Fruit fly (Drosophila melanogaster) whole organism, embryonic: ENCODE measurements around the gene cnir.

Experiments
- Aef1 ChIP-seq: fragments of 200-800 bp; sonication (Bioruptor generic); IDR thresholded peaks from 3 replicates; pipeline ENCODE4 v1.3.6; 2022; ENCODE audit warnings: missing biosample characterization, missing genetic modification characterization
- Awh ChIP-seq: fragments of 200-800 bp; sonication (Bioruptor generic); IDR thresholded peaks from 2 replicates; pipeline ENCODE4, ENCODE4 v1.3.6; 2022; ENCODE audit warnings: missing biosample characterization, missing genetic modification characterization
- Bgb ChIP-seq: fragments of 200-800 bp; sonication (Bioruptor generic); IDR thresholded peaks from 2 replicates; pipeline ENCODE4 v1.3.6; 2022; ENCODE audit warnings: missing biosample characterization, missing genetic modification characterization; ENCODE audit not compliant: partially characterized antibody
- CG10462 ChIP-seq: fragments of 200-800 bp; sonication (Bioruptor generic); optimal IDR thresholded peaks from 2 replicates; lab custom pipeline; 2016; ENCODE audit warnings: missing biosample characterization, missing genetic modification characterization
- CG10565 ChIP-seq: fragments of 200-800 bp; sonication (Bioruptor generic); optimal IDR thresholded peaks from 3 replicates; lab custom pipeline; 2016; ENCODE audit warnings: missing biosample characterization, mild to moderate bottlenecking, missing genetic modification characterization
- CG12659 ChIP-seq: fragments of 200-800 bp; sonication (Bioruptor generic); optimal IDR thresholded peaks from 3 replicates; lab custom pipeline; 2017; ENCODE audit warnings: mild to moderate bottlenecking, missing biosample characterization, missing genetic modification reagents, missing genetic modification characterization
- CG14667 ChIP-seq: fragments of 200-800 bp; sonication (Bioruptor generic); IDR thresholded peaks from 2 replicates; pipeline ENCODE4 v1.3.6; 2022; ENCODE audit warnings: missing biosample characterization, missing genetic modification characterization
- CG14710 ChIP-seq: fragments of 200-800 bp; sonication (Bioruptor generic); optimal IDR thresholded peaks from 3 replicates; lab custom pipeline; 2019; ENCODE audit warnings: missing biosample characterization, mild to moderate bottlenecking, missing genetic modification characterization, moderate library complexity
- CG15011 ChIP-seq: fragments of 200-800 bp; sonication (Bioruptor generic); optimal IDR thresholded peaks from 3 replicates; lab custom pipeline; 2018; ENCODE audit warnings: missing biosample characterization, mild to moderate bottlenecking, missing genetic modification characterization
- CG15073 ChIP-seq: fragments of 200-800 bp; sonication (Bioruptor generic); optimal IDR thresholded peaks from 2 replicates; lab custom pipeline; 2016; ENCODE audit warnings: missing biosample characterization, missing genetic modification characterization
- CG15269 ChIP-seq: fragments of 200-800 bp; sonication (Bioruptor generic); optimal IDR thresholded peaks from 2 replicates; lab custom pipeline; 2018; ENCODE audit warnings: missing biosample characterization, mild to moderate bottlenecking, missing genetic modification characterization, moderate library complexity
- CG1602 ChIP-seq: fragments of 200-800 bp; sonication (Bioruptor generic); optimal IDR thresholded peaks from 3 replicates; lab custom pipeline; 2016; ENCODE audit warnings: missing biosample characterization, missing genetic modification characterization
- CG16815 ChIP-seq: fragments of 200-800 bp; sonication (Bioruptor generic); optimal IDR thresholded peaks from 3 replicates; lab custom pipeline; 2017; ENCODE audit warnings: missing biosample characterization, mild to moderate bottlenecking, missing genetic modification characterization
- CG17802 ChIP-seq: fragments of 200-800 bp; sonication (Bioruptor generic); optimal IDR thresholded peaks from 2 replicates; lab custom pipeline; 2018; ENCODE audit warnings: missing biosample characterization, mild to moderate bottlenecking, missing genetic modification characterization, moderate library complexity
- CG4282 ChIP-seq: fragments of 200-800 bp; sonication (Bioruptor generic); optimal IDR thresholded peaks from 2 replicates; lab custom pipeline; 2016; ENCODE audit warnings: missing biosample characterization, missing genetic modification characterization
- CG43689 ChIP-seq: fragments of 200-800 bp; sonication (Bioruptor generic); IDR thresholded peaks from 2 replicates; pipeline ENCODE4 v1.3.6; 2022; ENCODE audit warnings: missing biosample characterization, missing genetic modification characterization
- CG5180 ChIP-seq: fragments of 200-800 bp; sonication (Bioruptor generic); optimal IDR thresholded peaks from 3 replicates; lab custom pipeline; 2017; ENCODE audit warnings: missing biosample characterization, missing genetic modification characterization, mild to moderate bottlenecking, moderate library complexity, missing genetic modification reagents
- CoRest ChIP-seq: fragments of 200-800 bp; sonication (Bioruptor generic); optimal IDR thresholded peaks from 3 replicates; lab custom pipeline; 2018; ENCODE audit warnings: missing biosample characterization, mild to moderate bottlenecking, missing genetic modification characterization, moderate library complexity
- Dip2 ChIP-seq: fragments of 200-800 bp; sonication (Bioruptor generic); IDR thresholded peaks from 2 replicates; pipeline ENCODE4 v1.3.6; 2022; ENCODE audit warnings: missing biosample characterization, missing genetic modification characterization
- Dll ChIP-seq: fragments of 200-800 bp; sonication (Bioruptor generic); IDR thresholded peaks from 4 replicates; pipeline ENCODE4 v1.3.6; 2022; ENCODE audit warnings: missing biosample characterization, missing genetic modification characterization; ENCODE audit not compliant: partially characterized antibody
- GATAe ChIP-seq: fragments of 200-800 bp; sonication (Bioruptor generic); conservative IDR thresholded peaks from 2 replicates; pipeline ENCODE4 v1.3.6; 2022; ENCODE audit warnings: missing biosample characterization, missing genetic modification characterization
- Gug ChIP-seq: fragments of 200-800 bp; sonication (Bioruptor generic); IDR thresholded peaks from 4 replicates; pipeline ENCODE4 v1.3.6; 2022; ENCODE audit warnings: missing biosample characterization, missing genetic modification characterization
- HLH54F ChIP-seq: fragments of 200-800 bp; sonication (Bioruptor generic); optimal IDR thresholded peaks from 3 replicates; lab custom pipeline; 2016; ENCODE audit warnings: missing biosample characterization, missing genetic modification characterization
- HLHmδ ChIP-seq: fragments of 200-800 bp; sonication (Bioruptor generic); optimal IDR thresholded peaks from 2 replicates; lab custom pipeline; 2018; ENCODE audit warnings: missing biosample characterization, mild to moderate bottlenecking, missing genetic modification characterization, moderate library complexity
- Hey ChIP-seq: fragments of 200-800 bp; sonication (Bioruptor generic); optimal IDR thresholded peaks from 3 replicates; lab custom pipeline; 2018; ENCODE audit warnings: missing biosample characterization, mild to moderate bottlenecking, missing genetic modification characterization
- Mad ChIP-seq: fragments of 200-800 bp; sonication (Bioruptor generic); optimal IDR thresholded peaks from 2 replicates; lab custom pipeline; 2016; ENCODE audit warnings: missing biosample characterization, missing genetic modification characterization
- Mes4 ChIP-seq: fragments of 200-800 bp; sonication (Bioruptor generic); optimal IDR thresholded peaks from 2 replicates; lab custom pipeline; 2016; ENCODE audit warnings: missing biosample characterization, missing genetic modification characterization
- Oaz ChIP-seq: fragments of 200-800 bp; sonication (Bioruptor generic); IDR thresholded peaks from 2 replicates; pipeline ENCODE4 v1.3.6; 2022; ENCODE audit warnings: missing biosample characterization, missing genetic modification characterization
- Ravus ChIP-seq: fragments of 200-800 bp; sonication (Bioruptor generic); IDR thresholded peaks from 2 replicates; pipeline ENCODE4 v1.3.6; 2022; ENCODE audit warnings: missing biosample characterization, missing genetic modification characterization
- Rfx ChIP-seq: fragments of 200-800 bp; sonication (Bioruptor generic); IDR thresholded peaks from 2 replicates; pipeline ENCODE4 v1.3.6; 2022; ENCODE audit warnings: missing biosample characterization, missing genetic modification characterization
- Sin3A ChIP-seq: fragments of >200 bp; optimal IDR thresholded peaks from 2 replicates; lab custom pipeline; 2018
- Sry-δ ChIP-seq: fragments of 200-800 bp; sonication (Bioruptor generic); optimal IDR thresholded peaks from 2 replicates; lab custom pipeline; 2016; ENCODE audit warnings: missing biosample characterization, missing genetic modification characterization
- Xbp1 ChIP-seq: fragments of 200-800 bp; sonication (Bioruptor generic); optimal IDR thresholded peaks from 3 replicates; lab custom pipeline; 2016; ENCODE audit warnings: missing biosample characterization, mild to moderate bottlenecking, missing genetic modification characterization
- aop ChIP-seq: fragments of 200-800 bp; sonication (Bioruptor generic); IDR thresholded peaks from 2 replicates; pipeline ENCODE4 v1.3.6; 2022; ENCODE audit warnings: missing biosample characterization, missing genetic modification characterization
- bowl ChIP-seq: fragments of 200-800 bp; sonication (Bioruptor generic); IDR thresholded peaks from 2 replicates; pipeline ENCODE4 v1.3.6; 2022; ENCODE audit warnings: missing biosample characterization, missing genetic modification characterization
- bsh ChIP-seq, 2 experiments: fragments of 200-800 bp; sonication (Bioruptor generic); optimal IDR thresholded peaks; 2 replicates each; lab custom pipeline; 2017 to 2018; ENCODE audit warnings: mild to moderate bottlenecking in 2 of 2, missing biosample characterization in 2 of 2, missing genetic modification characterization in 2 of 2, moderate library complexity in 1 of 2
- corto ChIP-seq: fragments of 200-800 bp; sonication (Bioruptor generic); optimal IDR thresholded peaks from 2 replicates; lab custom pipeline; 2016; ENCODE audit warnings: missing biosample characterization, mild to moderate bottlenecking, missing genetic modification characterization, moderate library complexity
- da ChIP-seq: fragments of 200-800 bp; sonication (Bioruptor generic); optimal IDR thresholded peaks from 2 replicates; lab custom pipeline; 2016; ENCODE audit warnings: missing biosample characterization, missing genetic modification characterization
- dimm ChIP-seq: fragments of 200-800 bp; sonication (Bioruptor generic); IDR thresholded peaks from 2 replicates; pipeline ENCODE4 v1.3.6; 2022; ENCODE audit warnings: missing biosample characterization, missing genetic modification characterization
- dysf ChIP-seq: fragments of 200-800 bp; sonication (Bioruptor generic); IDR thresholded peaks from 3 replicates; pipeline ENCODE4 v1.3.6; 2022; ENCODE audit warnings: missing biosample characterization, missing genetic modification characterization
- inv ChIP-seq: fragments of 200-800 bp; sonication (Bioruptor generic); IDR thresholded peaks from 2 replicates; pipeline ENCODE4 v1.3.6; 2022; ENCODE audit warnings: missing biosample characterization, missing genetic modification characterization; ENCODE audit not compliant: partially characterized antibody
- lab ChIP-seq: fragments of 200-800 bp; sonication (Bioruptor generic); optimal IDR thresholded peaks from 3 replicates; lab custom pipeline; 2017; ENCODE audit warnings: missing biosample characterization, missing genetic modification characterization, mild to moderate bottlenecking, moderate library complexity, missing genetic modification reagents
- lilli ChIP-seq: fragments of 200-800 bp; sonication (Bioruptor generic); optimal IDR thresholded peaks from 3 replicates; lab custom pipeline; 2016; ENCODE audit warnings: missing biosample characterization, missing genetic modification characterization
- nerfin-1 ChIP-seq: fragments of 200-800 bp; sonication (Bioruptor generic); optimal IDR thresholded peaks from 3 replicates; lab custom pipeline; 2019; ENCODE audit warnings: missing biosample characterization, mild to moderate bottlenecking, missing genetic modification characterization, moderate library complexity
- peb ChIP-seq: fragments of 200-800 bp; sonication (Bioruptor generic); IDR thresholded peaks from 2 replicates; pipeline ENCODE4 v1.3.6; 2022; ENCODE audit warnings: missing biosample characterization, missing genetic modification characterization
- psq ChIP-seq: fragments of 200-800 bp; sonication (Bioruptor generic); optimal IDR thresholded peaks from 2 replicates; lab custom pipeline; 2017; ENCODE audit warnings: missing biosample characterization, missing genetic modification characterization
- row ChIP-seq: fragments of 200-800 bp; sonication (Bioruptor generic); IDR thresholded peaks from 3 replicates; pipeline ENCODE4 v1.3.6; 2022; ENCODE audit warnings: missing biosample characterization, missing genetic modification characterization
- salm ChIP-seq: fragments of 200-800 bp; sonication (Bioruptor generic); optimal IDR thresholded peaks from 2 replicates; lab custom pipeline; 2018; ENCODE audit warnings: missing biosample characterization, mild to moderate bottlenecking, missing genetic modification characterization
- tna ChIP-seq: fragments of 200-800 bp; sonication (Bioruptor generic); IDR thresholded peaks from 2 replicates; pipeline ENCODE4 v1.3.6; 2022; ENCODE audit warnings: missing biosample characterization, missing genetic modification characterization; ENCODE audit not compliant: partially characterized antibody
- zf30C ChIP-seq: fragments of 200-800 bp; sonication (Bioruptor generic); optimal IDR thresholded peaks from 3 replicates; lab custom pipeline; 2018; ENCODE audit warnings: missing biosample characterization, mild to moderate bottlenecking, missing genetic modification characterization

cnir gene

dm6 chr2L:3058772-3059623, 19.4 kb upstream of the cnir start (continued):
- TF ChIP-seq Sry-δ (GFP tag; lab: Kevin White, UChicago) (no peak), bowl (no peak), CG14667 (GFP tag; lab: Robert Waterston, UW) (no peak), Sin3A (no peak), CG15011 (GFP tag; lab: Kevin White, UChicago) (no peak), CG15073 (GFP tag; lab: Kevin White, UChicago) (no peak), Ravus (GFP tag; lab: Robert Waterston, UW) (no peak), CG16815 (GFP tag; lab: Kevin White, UChicago) (peak; percentile 20), Dip2 (GFP tag; lab: Robert Waterston, UW) (no peak), dysf (peak; percentile 67), CG1602 (no peak), CG12659 (GFP tag; lab: Kevin White, UChicago) (peak; percentile 45), GATAe (GFP tag; lab: Robert Waterston, UW) (no peak), tna (GFP tag; lab: Robert Waterston, UW) (no peak), CG43689 (GFP tag; lab: Robert Waterston, UW) (no peak), psq (GFP tag; lab: Kevin White, UChicago) (no peak), Dll (GFP tag; lab: Robert Waterston, UW) (no peak), CG5180 (no peak), HLHmδ (GFP tag; lab: Kevin White, UChicago) (no peak), CG4282 (GFP tag; lab: Kevin White, UChicago) (no peak), Awh (no peak), Xbp1 (GFP tag; lab: Kevin White, UChicago) (peak; percentile 11), nerfin-1 (tag; lab: Kevin White, UChicago) (no peak), CoRest (peak; percentile 21), Aef1 (GFP tag; lab: Robert Waterston, UW) (peak; percentile 46; the same call in 2 of the 3 replicates), da (no peak), CG10565 (GFP tag; lab: Kevin White, UChicago) (no peak), row (GFP tag; lab: Robert Waterston, UW) (peak; percentile 65), salm (tag; lab: Kevin White, UChicago) (no peak), Mes4 (GFP tag; lab: Kevin White, UChicago) (no peak), CG10462 (no peak), CG14710 (tag; lab: Kevin White, UChicago) (no peak), aop (GFP tag; lab: Robert Waterston, UW) (no peak), lab (no peak), Mad (GFP tag; lab: Kevin White, UChicago) (no peak), corto (GFP tag; lab: Kevin White, UChicago) (no peak), Hey (tag; lab: Kevin White, UChicago) (no peak), CG17802 (tag; lab: Kevin White, UChicago) (no peak), inv (GFP tag; lab: Robert Waterston, UW) (no peak), Rfx (GFP tag; lab: Robert Waterston, UW) (peak; percentile 80), lilli (GFP tag; lab: Kevin White, UChicago) (peak; percentile 64), Gug (GFP tag; lab: Robert Waterston, UW) (peak; percentile 20; the same call in 1 of the 4 replicates), Oaz (GFP tag; lab: Robert Waterston, UW) (no peak), CG15269 (tag; lab: Kevin White, UChicago) (no peak), dimm (no peak), zf30C (GFP tag; lab: Kevin White, UChicago) (peak; percentile 51), peb (no peak), bsh (GFP tag; optimal IDR thresholded peaks at IDR 0.05; lab: Kevin White, UChicago) (peak in 1 of 2 experiments; percentile 13), Bgb (GFP tag; lab: Robert Waterston, UW) (no peak), HLH54F (GFP tag; lab: Kevin White, UChicago) (peak; percentile 41)
